Worm (Caenorhabditis elegans) whole organism, young adult: ENCODE data around the gene srxa-14.

Experiments
- F23B12.7 ChIP-seq: sonication (generic microtip); optimal IDR thresholded peaks from 2 replicates; lab custom pipeline; 2017; ENCODE audit warnings: missing genetic modification characterization, mild to moderate bottlenecking, missing compliant biosample characterization, antibody characterized with exemption, moderate library complexity; ENCODE audit not compliant: insufficient read depth
- ama-1 ChIP-seq, 3 experiments: fragments of 150-350 bp in 1 of 3; sonication (generic microtip) in 2 of 3; optimal IDR thresholded peaks; 2 replicates each; lab custom pipeline; 2014 to 2018; ENCODE audit warnings: missing biosample characterization in 2 of 3, missing genetic modification characterization in 2 of 3, missing genetic modification reagents in 2 of 3
- cebp-1 ChIP-seq, 2 experiments: fragments of 200-800 bp in 1 of 2; sonication (Bioruptor generic) in 1 of 2; sonication (generic microtip) in 1 of 2; IDR thresholded peaks in 1 of 2; optimal IDR thresholded peaks in 1 of 2; 2 replicates each; pipeline versions ENCODE4 v1.3.6 to Lab custom; 2017 to 2022; ENCODE audit warnings: missing compliant biosample characterization in 2 of 2, missing genetic modification characterization in 2 of 2, mild to moderate bottlenecking in 1 of 2, missing genetic modification reagents in 1 of 2, moderate library complexity in 1 of 2
- lsl-1 ChIP-seq: fragments of 200-800 bp; sonication (Bioruptor generic); optimal IDR thresholded peaks from 2 replicates; lab custom pipeline; 2018; ENCODE audit warnings: mild to moderate bottlenecking, missing genetic modification characterization, moderate library complexity, missing compliant biosample characterization
- snpc-4 ChIP-seq, 5 experiments: fragments of 150-350 bp in 1 of 5; sonication (generic microtip) in 4 of 5; optimal IDR thresholded peaks; 2 replicates each; lab custom pipeline; 2014 to 2018; ENCODE audit warnings: missing genetic modification characterization in 5 of 5, missing biosample characterization in 3 of 5, antibody characterized with exemption in 2 of 5, mild to moderate bottlenecking in 2 of 5, missing compliant biosample characterization in 2 of 5, missing genotype in 2 of 5, moderate library complexity in 2 of 5, missing genetic modification reagents in 1 of 5
- somi-1 ChIP-seq: fragments of 200-800 bp; sonication (Bioruptor generic); optimal IDR thresholded peaks from 2 replicates; lab custom pipeline; 2018; ENCODE audit warnings: mild to moderate bottlenecking, missing genetic modification characterization, missing compliant biosample characterization
- tlf-1 ChIP-seq: fragments of 200-800 bp; sonication (Bioruptor generic); optimal IDR thresholded peaks from 2 replicates; lab custom pipeline; 2018; ENCODE audit warnings: mild to moderate bottlenecking, missing genetic modification characterization, missing compliant biosample characterization
- ztf-22 ChIP-seq: fragments of 200-800 bp; sonication (Bioruptor generic); optimal IDR thresholded peaks from 2 replicates; lab custom pipeline; 2018; ENCODE audit warnings: mild to moderate bottlenecking, missing genetic modification characterization, moderate library complexity, missing compliant biosample characterization

ce11 chrV:20618632-20619031 is 20.8 kb upstream of the srxa-14 start, which contains the start of gene F46B3.7:
- TF ChIP-seq lsl-1 (GFP tag; lab: Kevin White, UChicago) (no peak), ztf-22 (GFP tag; lab: Kevin White, UChicago) (no peak), snpc-4 (GFP tag; optimal IDR thresholded peaks at IDR 0.05; lab: Kevin White, UChicago) (no peak), snpc-4 (tag; optimal IDR thresholded peaks at IDR 0.05; lab: Kevin White, UChicago) (no peak), ama-1 (optimal IDR thresholded peaks at IDR 0.05; lab: Kevin White, UChicago) (no peak), ama-1 (GFP tag; optimal IDR thresholded peaks at IDR 0.05; lab: Kevin White, UChicago) (no peak), tlf-1 (no peak), cebp-1 (GFP tag; IDR thresholded peaks at IDR 0.05; lab: Robert Waterston, UW) (no peak), cebp-1 (tag; optimal IDR thresholded peaks at IDR 0.05; lab: Kevin White, UChicago) (no peak), F23B12.7 (tag; lab: Kevin White, UChicago) (no peak), somi-1 (GFP tag; lab: Kevin White, UChicago) (no peak)
